Worm (Caenorhabditis elegans): ENCODE data around the gene sra-14.

DNA sequence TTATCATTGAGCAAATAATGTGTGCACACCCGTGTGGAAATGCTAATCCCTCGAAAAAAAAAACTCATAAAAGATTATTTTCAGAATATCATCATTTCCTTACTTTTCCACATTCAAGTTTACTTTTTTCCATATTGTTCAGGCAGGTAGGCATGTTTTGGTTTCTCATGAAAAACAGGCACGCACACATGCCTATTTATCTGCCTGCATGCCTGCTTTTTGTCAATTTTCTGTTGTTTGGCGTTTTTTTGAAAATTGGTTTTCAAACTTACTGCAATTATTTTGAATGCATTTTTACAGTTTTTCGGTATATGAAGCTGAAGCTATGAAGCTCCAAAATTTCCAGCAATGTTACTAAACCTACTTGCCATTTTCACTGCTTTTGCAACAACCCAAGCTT lies 12.9 kb downstream of the sra-14 start, which contains the start of gene clec-64:
- TF ChIP-seq him-1 (tag; optimal IDR thresholded peaks at IDR 0.05) = no peak
- no peak for TF ChIP-seq W03F9.2 (tag; optimal IDR thresholded peaks at IDR 0.05)
- no peak for TF ChIP-seq dao-5 (tag; optimal IDR thresholded peaks at IDR 0.05)

All from whole organism, L4/young adult.